In genomic region chrX:15945806-15946205, ce11 we compare ENCODE assay signal across 3 worm cellular contexts.
TF ChIP-seq lines count a peak whose summit lies in the region.

No protein-coding gene starts in this region.

TF ChIP-seq in whole organism, L4 larva, 104 proteins besides CTCF, POLR2A, EP300 and RAD21:
- no peak for TF ChIP-seq nhr-111 (GFP tag; optimal IDR thresholded peaks at IDR 0.05; lab: Kevin White, UChicago)
- no peak for TF ChIP-seq nhr-237 (tag; optimal IDR thresholded peaks at IDR 0.05; lab: Kevin White, UChicago)
- TF ChIP-seq set-16 (GFP tag; IDR thresholded peaks at IDR 0.05; lab: Robert Waterston, UW): peak; percentile 87
- no peak for TF ChIP-seq F37D6.2 (tag; optimal IDR thresholded peaks at IDR 0.05; lab: Kevin White, UChicago)
- TF ChIP-seq hlh-30 (tag; optimal IDR thresholded peaks at IDR 0.05; lab: Kevin White, UChicago; ENCODE audit: insufficient read depth): no peak
- peak; percentile 51 for TF ChIP-seq aha-1 (tag; lab: Kevin White, UChicago)

TF ChIP-seq in whole organism, late embryonic, 69 proteins besides CTCF, POLR2A, EP300 and RAD21:
- TF ChIP-seq mec-3 (tag; optimal IDR thresholded peaks at IDR 0.05; lab: Kevin White, UChicago; ENCODE audit: borderline replicate concordance) (peak; percentile 12), ama-1 (optimal IDR thresholded peaks at IDR 0.05; lab: Kevin White, UChicago) (no peak)

TF ChIP-seq in whole organism, young adult, 124 proteins besides CTCF, POLR2A, EP300 and RAD21:
- TF ChIP-seq zfh-2 (GFP tag; conservative IDR thresholded peaks at IDR 0.05; lab: Robert Waterston, UW): peak; percentile 86
- no peak for TF ChIP-seq C17E4.6 (GFP tag; IDR thresholded peaks at IDR 0.05; lab: Robert Waterston, UW)
